Worm (Caenorhabditis elegans) whole organism, L2 larva: ENCODE data around the gene rbd-1.

Experiments used
- R02D3.7 ChIP-seq: fragments of 150-350 bp; optimal IDR thresholded peaks from 2 replicates; lab custom pipeline; 2014; ENCODE audit warnings: missing biosample characterization, missing genetic modification characterization
- ama-1 ChIP-seq: fragments of 150-350 bp; optimal IDR thresholded peaks from 2 replicates; lab custom pipeline; 2018; ENCODE audit warnings: inconsistent platforms

DNA sequence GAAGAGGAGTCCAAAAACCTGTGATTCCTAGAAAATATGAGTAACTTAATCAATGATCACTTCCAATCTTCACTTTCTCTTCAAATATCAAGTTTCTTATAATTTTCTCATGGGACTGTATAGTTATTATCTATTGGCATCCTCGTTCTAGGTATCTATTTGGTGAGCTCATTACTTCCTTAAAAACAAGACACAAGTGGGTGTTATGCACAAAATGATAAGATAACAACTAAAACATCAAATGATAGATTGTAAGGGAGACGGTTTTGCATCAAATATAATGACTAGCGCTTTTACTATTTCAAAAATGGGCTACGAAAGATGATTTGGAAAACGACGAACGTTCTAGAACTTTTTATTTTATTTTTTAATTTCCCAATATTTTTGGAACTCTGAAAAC is 40.3 kb downstream of the rbd-1 start, which contains the start of gene ZK897.10:
- TF ChIP-seq R02D3.7 (tag; lab: Kevin White, UChicago), result no peak
- no peak for TF ChIP-seq ama-1
